Fruit fly (Drosophila melanogaster) whole organism, prepupa: ENCODE measurements around the gene Dhc62B.

Experiments used
- Blimp-1 ChIP-seq: fragments of 200-800 bp; sonication (Bioruptor generic); optimal IDR thresholded peaks from 3 replicates; lab custom pipeline; 2017; ENCODE audit warnings: missing biosample characterization, missing genetic modification characterization, mild to moderate bottlenecking, moderate library complexity, missing genetic modification reagents
- CG10631 ChIP-seq: fragments of 200-800 bp; sonication (Bioruptor generic); optimal IDR thresholded peaks from 2 replicates; lab custom pipeline; 2016; ENCODE audit warnings: missing biosample characterization, missing genetic modification characterization
- CG10669 ChIP-seq: fragments of 200-800 bp; sonication (Bioruptor generic); optimal IDR thresholded peaks from 3 replicates; lab custom pipeline; 2018; ENCODE audit warnings: missing biosample characterization, mild to moderate bottlenecking, missing genetic modification characterization, moderate library complexity
- CG11294 ChIP-seq: fragments of 200-800 bp; sonication (Bioruptor generic); IDR thresholded peaks from 2 replicates; pipeline ENCODE4 v1.3.6; 2022; ENCODE audit warnings: missing biosample characterization, missing genetic modification characterization
- CG11762 ChIP-seq: fragments of 200-800 bp; sonication (Bioruptor generic); optimal IDR thresholded peaks from 3 replicates; lab custom pipeline; 2016; ENCODE audit warnings: missing biosample characterization, missing genetic modification characterization; ENCODE audit not compliant: insufficient read depth
- CG11902 ChIP-seq: fragments of 200-800 bp; sonication (Bioruptor generic); optimal IDR thresholded peaks from 3 replicates; lab custom pipeline; 2016; ENCODE audit warnings: missing biosample characterization, missing genetic modification characterization
- CG16779 ChIP-seq: fragments of 200-800 bp; sonication (Bioruptor generic); optimal IDR thresholded peaks from 3 replicates; lab custom pipeline; 2017; ENCODE audit warnings: missing biosample characterization, mild to moderate bottlenecking, missing genetic modification characterization
- CG3032 ChIP-seq: fragments of 200-800 bp; optimal IDR thresholded peaks from 2 replicates; lab custom pipeline; 2019; ENCODE audit warnings: missing biosample characterization, mild to moderate bottlenecking, missing genetic modification characterization, moderate library complexity
- CG31627 ChIP-seq: fragments of 200-800 bp; sonication (Bioruptor generic); optimal IDR thresholded peaks from 3 replicates; lab custom pipeline; 2016; ENCODE audit warnings: missing biosample characterization, missing genetic modification characterization
- CG32006 ChIP-seq: fragments of 200-800 bp; sonication (Bioruptor generic); optimal IDR thresholded peaks from 3 replicates; lab custom pipeline; 2017; ENCODE audit warnings: missing biosample characterization, mild to moderate bottlenecking, missing genetic modification characterization
- CG3919 ChIP-seq: fragments of 200-800 bp; sonication (Bioruptor generic); optimal IDR thresholded peaks from 3 replicates; lab custom pipeline; 2016; ENCODE audit warnings: missing biosample characterization, missing genetic modification characterization
- CG4318 ChIP-seq: fragments of 200-800 bp; sonication (Bioruptor generic); optimal IDR thresholded peaks from 3 replicates; lab custom pipeline; 2017; ENCODE audit warnings: missing biosample characterization, mild to moderate bottlenecking, missing genetic modification characterization
- CG6276 ChIP-seq: fragments of 200-800 bp; sonication (Bioruptor generic); optimal IDR thresholded peaks from 2 replicates; lab custom pipeline; 2017; ENCODE audit warnings: missing biosample characterization, mild to moderate bottlenecking, missing genetic modification characterization
- CG6808 ChIP-seq: fragments of 200-800 bp; sonication (Bioruptor generic); optimal IDR thresholded peaks from 3 replicates; lab custom pipeline; 2017; ENCODE audit warnings: missing biosample characterization, missing genetic modification characterization, mild to moderate bottlenecking, moderate library complexity, missing genetic modification reagents
- CG6854 ChIP-seq: fragments of 200-800 bp; sonication (Bioruptor generic); optimal IDR thresholded peaks from 2 replicates; lab custom pipeline; 2017; ENCODE audit warnings: missing biosample characterization, mild to moderate bottlenecking, missing genetic modification characterization
- CG7368 ChIP-seq: fragments of 200-800 bp; sonication (Bioruptor generic); optimal IDR thresholded peaks from 3 replicates; lab custom pipeline; 2016; ENCODE audit warnings: missing biosample characterization, missing genetic modification characterization
- CG8119 ChIP-seq: fragments of 200-800 bp; sonication (Bioruptor generic); IDR thresholded peaks from 3 replicates; pipeline ENCODE4 v1.3.6; 2022; ENCODE audit warnings: missing biosample characterization, missing genetic modification characterization
- CG8319 ChIP-seq: fragments of 200-800 bp; sonication (Bioruptor generic); optimal IDR thresholded peaks from 3 replicates; lab custom pipeline; 2016; ENCODE audit warnings: missing biosample characterization, missing genetic modification characterization
- CG8632 ChIP-seq: fragments of 200-800 bp; sonication (Bioruptor generic); optimal IDR thresholded peaks from 3 replicates; lab custom pipeline; 2016; ENCODE audit warnings: missing biosample characterization, missing genetic modification characterization
- CG9139 ChIP-seq: fragments of 200-800 bp; sonication (Bioruptor generic); optimal IDR thresholded peaks from 3 replicates; lab custom pipeline; 2017; ENCODE audit warnings: missing biosample characterization, mild to moderate bottlenecking, missing genetic modification characterization
- Eip75B ChIP-seq: fragments of 200-800 bp; sonication (Bioruptor generic); optimal IDR thresholded peaks from 3 replicates; lab custom pipeline; 2016; ENCODE audit warnings: missing biosample characterization, missing genetic modification characterization
- Eip78C ChIP-seq: fragments of 200-800 bp; sonication (Bioruptor generic); peaks from one replicate; lab custom pipeline; 2016; ENCODE audit warnings: missing biosample characterization, missing genetic modification characterization
- Ets21C ChIP-seq: fragments of 200-800 bp; sonication (Bioruptor generic); optimal IDR thresholded peaks from 3 replicates; lab custom pipeline; 2016; ENCODE audit warnings: missing biosample characterization, missing genetic modification characterization
- Ets96B ChIP-seq: fragments of 200-800 bp; optimal IDR thresholded peaks from 2 replicates; lab custom pipeline; 2019; ENCODE audit warnings: missing biosample characterization, mild to moderate bottlenecking, missing genetic modification characterization, moderate library complexity
- Gug ChIP-seq: fragments of 200-800 bp; sonication (Bioruptor generic); IDR thresholded peaks from 2 replicates; pipeline ENCODE4 v1.3.6; 2022; ENCODE audit warnings: missing biosample characterization, missing genetic modification characterization
- Hr38 ChIP-seq: sonication (Bioruptor generic); optimal IDR thresholded peaks from 2 replicates; lab custom pipeline; 2016; ENCODE audit warnings: missing biosample characterization, missing genetic modification characterization
- Hr39 ChIP-seq: fragments of 200-800 bp; sonication (Bioruptor generic); optimal IDR thresholded peaks from 2 replicates; lab custom pipeline; 2016; ENCODE audit warnings: missing biosample characterization, missing genetic modification characterization
- Hr4 ChIP-seq: fragments of 200-800 bp; sonication (Bioruptor generic); optimal IDR thresholded peaks from 3 replicates; lab custom pipeline; 2016; ENCODE audit warnings: missing biosample characterization, missing genetic modification characterization
- Lpt ChIP-seq: fragments of 200-800 bp; sonication (Bioruptor generic); optimal IDR thresholded peaks from 3 replicates; lab custom pipeline; 2016; ENCODE audit warnings: missing biosample characterization, missing genetic modification characterization
- Met ChIP-seq: fragments of 200-800 bp; sonication (Bioruptor generic); optimal IDR thresholded peaks from 3 replicates; lab custom pipeline; 2016; ENCODE audit warnings: missing biosample characterization, missing genetic modification characterization
- OdsH ChIP-seq: fragments of 200-800 bp; sonication (Bioruptor generic); optimal IDR thresholded peaks from 3 replicates; lab custom pipeline; 2016; ENCODE audit warnings: missing biosample characterization, missing genetic modification characterization
- Smox ChIP-seq: fragments of 200-800 bp; sonication (Bioruptor generic); optimal IDR thresholded peaks from 3 replicates; lab custom pipeline; 2016; ENCODE audit warnings: missing biosample characterization, missing genetic modification characterization
- Sox102F ChIP-seq: fragments of 200-800 bp; sonication (Bioruptor generic); optimal IDR thresholded peaks from 2 replicates; lab custom pipeline; 2016; ENCODE audit warnings: missing biosample characterization, mild to moderate bottlenecking, missing genetic modification characterization
- Sox14 ChIP-seq: fragments of 200-800 bp; sonication (Bioruptor generic); optimal IDR thresholded peaks from 3 replicates; lab custom pipeline; 2016; ENCODE audit warnings: missing biosample characterization, missing genetic modification characterization
- Sox15 ChIP-seq: fragments of 200-800 bp; sonication (Bioruptor generic); optimal IDR thresholded peaks from 3 replicates; lab custom pipeline; 2016; ENCODE audit warnings: missing biosample characterization, missing genetic modification characterization
- achi ChIP-seq: fragments of 200-800 bp; sonication (Bioruptor generic); optimal IDR thresholded peaks from 3 replicates; lab custom pipeline; 2016; ENCODE audit warnings: missing biosample characterization, missing genetic modification characterization
- acj6 ChIP-seq: fragments of 200-800 bp; sonication (Bioruptor generic); optimal IDR thresholded peaks from 3 replicates; lab custom pipeline; 2016; ENCODE audit warnings: missing biosample characterization, missing genetic modification characterization
- cyc ChIP-seq: fragments of 200-800 bp; sonication (Bioruptor generic); optimal IDR thresholded peaks from 3 replicates; lab custom pipeline; 2016; ENCODE audit warnings: missing biosample characterization, missing genetic modification characterization
- dac ChIP-seq: fragments of 200-800 bp; sonication (Bioruptor generic); optimal IDR thresholded peaks from 2 replicates; lab custom pipeline; 2017; ENCODE audit warnings: missing biosample characterization, mild to moderate bottlenecking, missing genetic modification characterization
- dsx ChIP-seq: fragments of 200-800 bp; optimal IDR thresholded peaks from 3 replicates; lab custom pipeline; 2019; ENCODE audit warnings: missing biosample characterization, mild to moderate bottlenecking, missing genetic modification characterization, moderate library complexity; ENCODE audit not compliant: poor library complexity, severe bottlenecking
- eg ChIP-seq: fragments of 200-800 bp; sonication (Bioruptor generic); IDR thresholded peaks from 3 replicates; pipeline ENCODE4 v1.3.6; 2022; ENCODE audit warnings: missing biosample characterization, missing genetic modification characterization
- esn ChIP-seq: fragments of 200-800 bp; sonication (Bioruptor generic); optimal IDR thresholded peaks from 2 replicates; lab custom pipeline; 2016; ENCODE audit warnings: missing biosample characterization, mild to moderate bottlenecking, missing genetic modification characterization, moderate library complexity
- fd59A ChIP-seq: fragments of 200-800 bp; sonication (Bioruptor generic); optimal IDR thresholded peaks from 2 replicates; lab custom pipeline; 2017; ENCODE audit warnings: missing biosample characterization, mild to moderate bottlenecking, missing genetic modification characterization, missing genetic modification reagents
- fd85E ChIP-seq: fragments of 200-800 bp; sonication (Bioruptor generic); optimal IDR thresholded peaks from 3 replicates; lab custom pipeline; 2016; ENCODE audit warnings: missing biosample characterization, missing genetic modification characterization
- fkh ChIP-seq: fragments of 200-800 bp; sonication (Bioruptor generic); optimal IDR thresholded peaks from 3 replicates; lab custom pipeline; 2017; ENCODE audit warnings: missing biosample characterization, mild to moderate bottlenecking, missing genetic modification characterization, moderate library complexity
- net ChIP-seq: fragments of 200-800 bp; sonication (Bioruptor generic); optimal IDR thresholded peaks from 3 replicates; lab custom pipeline; 2016; ENCODE audit warnings: missing biosample characterization, missing genetic modification characterization
- salr ChIP-seq, 2 experiments: fragments of 200-800 bp; sonication (Bioruptor generic); optimal IDR thresholded peaks; 3 replicates each; lab custom pipeline; 2016 to 2018; ENCODE audit warnings: missing biosample characterization in 2 of 2, missing genetic modification characterization in 2 of 2, mild to moderate bottlenecking in 1 of 2
- spab ChIP-seq: fragments of 200-800 bp; sonication (Bioruptor generic); optimal IDR thresholded peaks from 2 replicates; lab custom pipeline; 2017; ENCODE audit warnings: missing biosample characterization, mild to moderate bottlenecking, missing genetic modification characterization, missing genetic modification reagents
- ss ChIP-seq, 2 experiments: fragments of 200-800 bp; sonication (Bioruptor generic); optimal IDR thresholded peaks; 2 replicates in 1 of 2; 3 replicates in 1 of 2; lab custom pipeline; 2017 to 2018; ENCODE audit warnings: mild to moderate bottlenecking in 2 of 2, missing biosample characterization in 2 of 2, missing genetic modification characterization in 2 of 2, moderate library complexity in 1 of 2
- svp ChIP-seq: fragments of 200-800 bp; sonication (Bioruptor generic); peaks from one replicate; lab custom pipeline; 2016; ENCODE audit warnings: missing biosample characterization, missing genetic modification characterization
- topi ChIP-seq: fragments of 200-800 bp; sonication (Bioruptor generic); optimal IDR thresholded peaks from 3 replicates; lab custom pipeline; 2016; ENCODE audit warnings: missing biosample characterization, missing genetic modification characterization
- vri ChIP-seq: fragments of 200-800 bp; sonication (Bioruptor generic); optimal IDR thresholded peaks from 3 replicates; lab custom pipeline; 2016; ENCODE audit warnings: missing biosample characterization, mild to moderate bottlenecking, missing genetic modification characterization

Dhc62B gene

dm6 chr3L:1741107-1741506 is 30.5 kb downstream of the Dhc62B start:
- no peak for TF ChIP-seq CG9139 (GFP tag; lab: Kevin White, UChicago)
- TF ChIP-seq CG11762 (GFP tag; lab: Kevin White, UChicago), result no peak
- peak; percentile 38 for TF ChIP-seq OdsH
- no peak for TF ChIP-seq CG11902 (GFP tag; lab: Kevin White, UChicago)
- no peak for TF ChIP-seq spab (GFP tag; lab: Kevin White, UChicago)
- no peak for TF ChIP-seq Hr38 (GFP tag; lab: Kevin White, UChicago)
- TF ChIP-seq Sox14, result peak; percentile 5
- TF ChIP-seq salr (GFP tag; optimal IDR thresholded peaks at IDR 0.05; lab: Kevin White, UChicago), result peak in 1 of 2 experiments; percentile 21
- peak; percentile 30 for TF ChIP-seq Met
- TF ChIP-seq fd85E, result no peak
- peak; percentile 48 for TF ChIP-seq Hr39 (GFP tag; lab: Kevin White, UChicago)
- no peak for TF ChIP-seq Blimp-1 (GFP tag; lab: Kevin White, UChicago)
- peak; percentile 41 for TF ChIP-seq esn
- TF ChIP-seq CG8319, result no peak
- TF ChIP-seq fd59A (GFP tag; lab: Kevin White, UChicago), result no peak
- no peak for TF ChIP-seq CG6854
- peak; percentile 14 for TF ChIP-seq Eip75B (GFP tag; lab: Kevin White, UChicago)
- no peak for TF ChIP-seq Ets21C (GFP tag; lab: Kevin White, UChicago)
- peak; percentile 3 for TF ChIP-seq dac (GFP tag; lab: Kevin White, UChicago)
- TF ChIP-seq ss (GFP tag; optimal IDR thresholded peaks at IDR 0.05; lab: Kevin White, UChicago), result peak in 1 of 2 experiments; percentile 9
- peak; percentile 48 for TF ChIP-seq Hr4 (GFP tag; lab: Kevin White, UChicago)
- TF ChIP-seq eg (GFP tag; lab: Robert Waterston, UW), result no peak; the same call in 2 of the 3 replicates
- no peak for TF ChIP-seq CG3032 (tag; lab: Kevin White, UChicago)
- no peak for TF ChIP-seq CG8632 (GFP tag; lab: Kevin White, UChicago)
- peak; percentile 65 for TF ChIP-seq Eip78C (GFP tag; lab: Kevin White, UChicago)
- TF ChIP-seq Sox15 (GFP tag; lab: Kevin White, UChicago), result peak; percentile 15
- no peak for TF ChIP-seq Gug (GFP tag; lab: Robert Waterston, UW)
- TF ChIP-seq Smox (GFP tag; lab: Kevin White, UChicago), result peak; percentile 35
- TF ChIP-seq CG16779 (tag; lab: Kevin White, UChicago), result no peak
- peak; percentile 60 for TF ChIP-seq CG31627 (GFP tag; lab: Kevin White, UChicago)
- no peak for TF ChIP-seq dsx (GFP tag; lab: Kevin White, UChicago)
- peak; percentile 7 for TF ChIP-seq achi (GFP tag; lab: Kevin White, UChicago)
- TF ChIP-seq CG10631 (GFP tag; lab: Kevin White, UChicago), result peak; percentile 23
- TF ChIP-seq CG4318 (GFP tag; lab: Kevin White, UChicago), result peak; percentile 40
- TF ChIP-seq CG3919, result peak; percentile 15
- peak; percentile 18 for TF ChIP-seq acj6 (GFP tag; lab: Kevin White, UChicago)
- no peak for TF ChIP-seq CG6808 (GFP tag; lab: Kevin White, UChicago)
- TF ChIP-seq svp, result no peak
- no peak for TF ChIP-seq CG10669 (GFP tag; lab: Kevin White, UChicago)
- peak; percentile 25 for TF ChIP-seq cyc (GFP tag; lab: Kevin White, UChicago)
- no peak for TF ChIP-seq CG7368 (GFP tag; lab: Kevin White, UChicago)
- peak; percentile 45 for TF ChIP-seq CG11294
- TF ChIP-seq Ets96B (tag; lab: Kevin White, UChicago), result no peak
- no peak for TF ChIP-seq Lpt
- no peak for TF ChIP-seq CG6276 (GFP tag; lab: Kevin White, UChicago)
- peak; percentile 64 for TF ChIP-seq CG32006
- 0 out of 3 replicates have a peak, but pooled peaks have one; percentile 18 for TF ChIP-seq CG8119
- TF ChIP-seq vri (GFP tag; lab: Kevin White, UChicago), result no peak
- peak; percentile 40 for TF ChIP-seq net (GFP tag; lab: Kevin White, UChicago)
- no peak for TF ChIP-seq fkh (GFP tag; lab: Kevin White, UChicago)
- TF ChIP-seq Sox102F (GFP tag; lab: Kevin White, UChicago), result peak; percentile 15
- TF ChIP-seq topi (GFP tag; lab: Kevin White, UChicago), result peak; percentile 49
